Fruit fly (Drosophila melanogaster) whole organism, larva: ENCODE measurements around the gene ZC3H3.

Experiments
- noc ChIP-seq: fragments of 200-800 bp; sonication (Bioruptor generic); optimal IDR thresholded peaks from 3 replicates; lab custom pipeline; 2019; ENCODE audit warnings: missing biosample characterization, mild to moderate bottlenecking, missing genetic modification characterization, moderate library complexity

ZC3H3 gene

DNA sequence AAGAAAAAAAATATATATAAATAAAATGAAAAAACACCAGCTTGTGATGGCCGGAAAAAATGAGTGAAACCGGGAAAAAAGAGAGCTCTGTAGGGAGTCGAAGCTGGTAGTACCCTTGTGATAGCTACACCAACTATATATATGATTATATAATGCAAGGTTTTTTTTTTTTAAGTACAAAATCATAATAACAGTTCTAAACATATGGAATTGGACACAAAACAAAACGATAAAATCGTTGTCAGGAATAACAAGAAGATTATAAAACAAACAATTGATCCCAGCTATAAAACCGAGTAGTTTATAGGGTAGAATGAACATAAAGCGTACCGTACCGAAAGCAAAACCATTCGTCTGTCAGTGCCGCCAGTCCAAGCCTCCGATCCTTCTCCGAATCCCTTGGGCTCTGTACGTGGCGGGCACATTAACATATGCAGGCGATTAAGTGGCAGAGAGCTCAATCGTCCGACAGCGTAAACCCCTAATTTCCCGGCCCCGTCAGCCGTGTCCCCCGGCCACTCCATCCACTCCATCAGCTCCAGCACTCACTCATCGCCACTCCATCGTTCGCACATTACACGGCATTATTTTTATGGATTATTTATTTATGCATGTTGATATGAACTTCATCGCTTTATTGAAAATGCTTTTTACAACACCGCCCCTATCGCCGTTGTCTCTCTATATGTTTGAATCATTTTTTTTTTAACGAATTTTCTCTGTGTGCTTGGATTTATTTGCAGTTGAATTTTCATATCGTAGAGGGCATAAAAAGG, 48.1 kb downstream of the ZC3H3 start:
- TF ChIP-seq noc (tag; lab: Kevin White, UChicago) = no peak

DNA sequence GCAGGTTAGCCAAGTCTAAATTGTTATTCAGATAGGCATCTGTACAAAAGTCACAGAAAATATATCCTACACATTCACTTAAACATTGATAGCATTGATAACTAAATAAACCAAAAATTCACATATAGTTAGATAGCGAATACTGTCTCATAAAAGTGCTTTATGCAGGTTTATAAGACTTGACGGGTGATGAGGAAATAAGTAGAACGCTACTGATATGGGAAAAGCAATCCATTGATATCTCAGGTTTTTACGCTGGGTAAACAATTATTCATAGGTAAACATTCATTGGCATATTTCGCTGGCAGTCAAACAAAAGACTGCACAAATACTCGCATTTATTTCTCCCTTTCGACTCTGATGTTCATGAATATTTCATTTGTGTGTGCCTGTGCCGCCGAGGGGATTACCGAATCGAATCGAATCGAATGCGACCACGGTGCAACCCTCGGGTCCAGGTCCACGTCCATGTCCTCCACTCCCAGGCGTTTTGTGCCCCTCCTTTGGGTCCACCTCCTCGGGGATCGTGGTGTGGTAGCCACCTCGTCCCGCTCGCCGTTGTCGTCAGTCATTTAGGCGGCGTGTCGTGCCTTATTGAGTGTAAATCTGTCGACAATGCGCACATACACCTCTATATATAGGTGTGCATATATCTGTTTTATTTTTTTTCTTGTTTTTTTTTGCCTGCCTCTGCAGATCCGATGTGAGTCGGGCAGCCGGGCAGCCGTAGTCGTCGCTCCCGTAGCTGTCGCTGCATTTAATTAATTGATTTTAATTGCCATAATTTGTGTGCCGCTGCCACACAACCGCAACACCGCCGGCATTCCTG, 49.3 kb downstream of the ZC3H3 start:
- TF ChIP-seq noc (tag; lab: Kevin White, UChicago) = no peak

DNA sequence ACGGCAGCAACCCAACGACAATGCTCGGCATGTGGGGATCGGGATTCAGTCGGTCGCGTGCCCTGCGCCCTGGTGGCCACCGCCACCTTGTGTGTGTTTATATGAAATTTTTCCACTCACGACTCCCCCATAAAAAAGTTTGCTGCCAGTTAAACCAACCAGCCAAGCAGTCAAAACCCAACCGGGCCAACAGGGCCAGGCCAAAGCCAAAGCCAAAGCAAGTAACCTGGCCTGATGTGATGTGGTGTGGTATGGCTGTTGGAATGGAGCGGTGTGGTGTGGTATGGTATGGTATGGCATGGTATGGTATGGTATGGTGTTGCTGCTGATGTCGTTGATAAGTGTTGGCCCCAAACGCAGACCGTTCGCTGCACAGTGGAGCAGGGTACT, 50.0 kb downstream of the ZC3H3 start:
- TF ChIP-seq noc (tag; lab: Kevin White, UChicago) = no peak

DNA sequence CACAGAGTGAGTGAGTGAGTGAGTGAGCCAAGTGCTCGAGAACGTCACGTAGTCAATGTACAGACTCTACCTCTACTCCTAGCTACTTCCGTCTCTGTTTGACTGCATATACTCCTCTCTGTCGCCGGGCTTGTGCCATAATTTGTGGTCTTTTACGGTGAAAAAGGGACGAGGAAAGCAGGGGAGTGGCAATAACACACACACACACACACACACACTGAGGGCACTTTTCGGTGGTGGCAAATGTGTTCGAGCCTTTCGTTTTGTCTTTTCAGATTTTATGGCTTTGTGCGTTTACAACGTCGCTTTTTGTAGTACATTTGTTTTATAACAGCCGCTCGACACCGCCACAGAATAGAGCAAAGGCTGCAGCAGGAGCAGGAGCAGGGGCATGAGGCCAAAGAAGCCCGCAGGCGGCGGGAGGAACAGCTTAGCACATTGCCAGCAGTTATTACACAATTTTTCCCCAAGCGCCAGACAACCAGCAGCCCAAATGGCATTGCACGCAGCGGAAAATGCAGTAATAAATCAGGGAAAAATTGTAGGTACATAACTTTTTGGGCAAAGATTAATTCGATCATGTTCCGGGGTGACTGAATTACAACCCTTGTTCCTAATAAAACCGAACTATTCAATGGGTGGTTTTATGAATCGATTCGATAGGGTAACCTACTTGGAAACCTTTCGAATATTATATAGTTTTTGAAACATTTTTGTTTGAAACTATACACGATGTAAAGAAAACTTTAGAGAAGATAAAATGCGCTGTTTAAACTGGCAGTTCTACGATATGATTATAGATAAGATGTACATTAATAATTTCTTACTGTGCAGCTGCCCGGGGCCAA, 50.6 kb downstream of the ZC3H3 start:
- no peak for TF ChIP-seq noc (tag; lab: Kevin White, UChicago)

DNA sequence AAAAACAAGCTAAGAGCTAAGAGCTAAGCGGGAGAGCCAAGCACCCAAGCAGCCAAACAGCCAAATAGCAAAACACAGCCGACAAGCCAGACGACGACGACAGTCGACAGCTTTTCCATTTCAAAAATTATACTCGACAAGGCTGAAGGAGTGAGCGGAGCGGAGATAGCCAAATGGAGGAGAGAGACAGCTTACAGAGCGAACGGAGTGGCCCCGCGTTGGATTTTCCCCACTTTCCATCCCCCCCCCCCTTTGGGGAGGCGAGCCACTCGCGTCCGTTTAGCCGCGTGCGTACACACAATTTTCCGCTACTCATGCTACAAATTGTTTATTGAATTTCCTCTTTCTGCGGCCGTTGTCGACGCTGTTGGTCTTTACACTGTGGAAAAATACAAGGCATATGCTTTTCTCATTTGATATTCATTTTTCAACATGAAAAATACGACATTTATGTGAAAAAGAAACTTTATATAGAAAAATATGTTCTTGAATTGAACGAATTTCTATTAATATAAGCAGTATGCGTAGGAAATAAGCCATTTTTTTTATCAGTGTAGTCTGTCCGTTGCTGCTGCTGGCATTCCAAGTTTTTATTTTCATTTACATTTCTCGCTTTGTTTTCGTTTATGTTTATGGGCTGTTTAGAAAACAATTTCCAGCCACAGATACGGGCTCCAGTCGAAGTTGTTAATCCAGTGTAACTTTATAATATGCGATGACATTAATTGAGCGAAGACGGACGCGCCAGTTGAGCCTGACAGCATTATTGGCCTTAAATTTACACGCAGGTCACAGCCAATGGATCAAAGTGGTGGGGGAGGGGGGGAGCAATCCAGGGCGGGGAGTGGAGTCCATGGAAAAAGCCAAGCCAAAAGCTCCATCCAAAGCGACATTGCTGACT, 51.4 kb downstream of the ZC3H3 start:
- peak; percentile 89 for TF ChIP-seq noc (tag; lab: Kevin White, UChicago)
